Worm (Caenorhabditis elegans) whole organism, late embryonic: ENCODE data around the gene C38C3.4.
A peak's percentile ranks its signal among the peaks of the same experiment; 100 is the strongest.

Source experiments
- C08G9.2 ChIP-seq: sonication (generic microtip); optimal IDR thresholded peaks from 2 replicates; lab custom pipeline; 2016; ENCODE audit warnings: mild to moderate bottlenecking, missing genetic modification characterization, moderate library complexity, missing compliant biosample characterization
- K02D7.2 ChIP-seq: sonication (generic microtip); optimal IDR thresholded peaks from 2 replicates; lab custom pipeline; 2017; ENCODE audit warnings: mild to moderate bottlenecking, missing genetic modification characterization, missing compliant biosample characterization
- T23F11.4 ChIP-seq: fragments of 200-800 bp; sonication (Bioruptor generic); optimal IDR thresholded peaks from 2 replicates; lab custom pipeline; 2018; ENCODE audit warnings: mild to moderate bottlenecking, missing genetic modification characterization, missing compliant biosample characterization
- ceh-19 ChIP-seq: fragments of 200-800 bp; sonication (Bioruptor generic); optimal IDR thresholded peaks from 2 replicates; lab custom pipeline; 2018; ENCODE audit warnings: mild to moderate bottlenecking, missing genetic modification characterization, missing compliant biosample characterization
- ceh-2 ChIP-seq: sonication (generic microtip); optimal IDR thresholded peaks from 2 replicates; lab custom pipeline; 2016; ENCODE audit warnings: missing genotype, missing genetic modification characterization, missing compliant biosample characterization
- ceh-24 ChIP-seq: sonication (generic microtip); optimal IDR thresholded peaks from 2 replicates; lab custom pipeline; 2016; ENCODE audit warnings: mild to moderate bottlenecking, missing genetic modification characterization, missing compliant biosample characterization
- ceh-30 ChIP-seq: fragments of 150-350 bp; optimal IDR thresholded peaks from 2 replicates; lab custom pipeline; 2014; ENCODE audit warnings: missing biosample characterization, missing genetic modification characterization
- ceh-34 ChIP-seq: sonication (generic microtip); optimal IDR thresholded peaks from 2 replicates; lab custom pipeline; 2016; ENCODE audit warnings: mild to moderate bottlenecking, missing genetic modification characterization, missing compliant biosample characterization
- ceh-6 ChIP-seq: fragments of 200-800 bp; sonication (Bioruptor generic); optimal IDR thresholded peaks from 2 replicates; lab custom pipeline; 2018; ENCODE audit warnings: mild to moderate bottlenecking, missing genetic modification characterization, missing compliant biosample characterization
- ceh-9 ChIP-seq: sonication (generic microtip); optimal IDR thresholded peaks from 2 replicates; lab custom pipeline; 2016; ENCODE audit warnings: mild to moderate bottlenecking, missing genetic modification characterization, inconsistent platforms, missing compliant biosample characterization
- dmd-4 ChIP-seq: sonication (generic microtip); optimal IDR thresholded peaks from 2 replicates; lab custom pipeline; 2016; ENCODE audit warnings: borderline replicate concordance, missing genetic modification characterization, missing compliant biosample characterization
- dve-1 ChIP-seq: sonication (generic microtip); optimal IDR thresholded peaks from 2 replicates; lab custom pipeline; 2017; ENCODE audit warnings: antibody characterized with exemption, mild to moderate bottlenecking, missing genetic modification characterization, missing compliant biosample characterization
- elt-2 ChIP-seq: sonication (generic microtip); optimal IDR thresholded peaks from 2 replicates; lab custom pipeline; 2016; ENCODE audit warnings: missing genetic modification reagents, missing genetic modification characterization, missing compliant biosample characterization
- elt-4 ChIP-seq: sonication (generic microtip); optimal IDR thresholded peaks from 2 replicates; lab custom pipeline; 2016; ENCODE audit warnings: missing genetic modification characterization, missing compliant biosample characterization
- eyg-1 ChIP-seq: sonication (generic microtip); optimal IDR thresholded peaks from 2 replicates; lab custom pipeline; 2016; ENCODE audit warnings: missing genotype, missing genetic modification characterization, missing compliant biosample characterization
- fax-1 ChIP-seq: sonication (generic microtip); optimal IDR thresholded peaks from 2 replicates; lab custom pipeline; 2016; ENCODE audit warnings: missing genotype, missing genetic modification characterization, missing compliant biosample characterization
- fkh-6 ChIP-seq: sonication (generic microtip); optimal IDR thresholded peaks from 2 replicates; lab custom pipeline; 2016; ENCODE audit warnings: missing genetic modification characterization, missing compliant biosample characterization
- hlh-15 ChIP-seq: sonication (generic microtip); optimal IDR thresholded peaks from 2 replicates; lab custom pipeline; 2016; ENCODE audit warnings: missing genetic modification characterization, missing compliant biosample characterization
- hlh-6 ChIP-seq: sonication (generic microtip); optimal IDR thresholded peaks from 2 replicates; lab custom pipeline; 2016; ENCODE audit warnings: missing genotype, missing genetic modification characterization, missing compliant biosample characterization
- lim-6 ChIP-seq: sonication (generic microtip); optimal IDR thresholded peaks from 2 replicates; lab custom pipeline; 2016; ENCODE audit warnings: missing genetic modification characterization, missing compliant biosample characterization
- madf-2 ChIP-seq: sonication (generic microtip); optimal IDR thresholded peaks from 2 replicates; lab custom pipeline; 2017; ENCODE audit warnings: missing genetic modification characterization, missing compliant biosample characterization
- nfya-1 ChIP-seq: sonication (generic microtip); optimal IDR thresholded peaks from 2 replicates; lab custom pipeline; 2017; ENCODE audit warnings: missing genetic modification characterization, mild to moderate bottlenecking, missing compliant biosample characterization, antibody characterized with exemption, moderate library complexity
- nhr-232 ChIP-seq: sonication (generic microtip); optimal IDR thresholded peaks from 2 replicates; lab custom pipeline; 2016; ENCODE audit warnings: missing genetic modification characterization, missing compliant biosample characterization
- npax-4 ChIP-seq: sonication (generic microtip); optimal IDR thresholded peaks from 2 replicates; lab custom pipeline; 2016; ENCODE audit warnings: missing genetic modification characterization, missing compliant biosample characterization
- odd-2 ChIP-seq: sonication (generic microtip); optimal IDR thresholded peaks from 2 replicates; lab custom pipeline; 2017; ENCODE audit warnings: antibody characterized with exemption, mild to moderate bottlenecking, missing genetic modification characterization, missing compliant biosample characterization
- pax-1 ChIP-seq: fragments of 150-350 bp; optimal IDR thresholded peaks from 2 replicates; lab custom pipeline; 2014; ENCODE audit warnings: missing biosample characterization, missing genetic modification characterization
- pha-2 ChIP-seq: sonication (generic microtip); optimal IDR thresholded peaks from 2 replicates; lab custom pipeline; 2017; ENCODE audit warnings: mild to moderate bottlenecking, missing genetic modification characterization, missing compliant biosample characterization
- pha-4 ChIP-seq: fragments of 150-350 bp; optimal IDR thresholded peaks from 2 replicates; lab custom pipeline; 2018; ENCODE audit warnings: missing biosample characterization, missing genetic modification reagents, missing genetic modification characterization
- pros-1 ChIP-seq: fragments of 150-350 bp; optimal IDR thresholded peaks from 2 replicates; lab custom pipeline; 2014; ENCODE audit warnings: missing biosample characterization, missing genetic modification reagents, missing genetic modification characterization
- ref-2 ChIP-seq: sonication (generic microtip); optimal IDR thresholded peaks from 2 replicates; lab custom pipeline; 2016; ENCODE audit warnings: missing genetic modification characterization, missing compliant biosample characterization
- rnt-1 ChIP-seq: sonication (generic microtip); optimal IDR thresholded peaks from 2 replicates; lab custom pipeline; 2016; ENCODE audit warnings: missing genetic modification characterization, missing compliant biosample characterization
- sdc-2 ChIP-seq: sonication (generic microtip); optimal IDR thresholded peaks from 2 replicates; lab custom pipeline; 2016; ENCODE audit warnings: missing genotype, missing genetic modification characterization, missing compliant biosample characterization
- tbx-7 ChIP-seq: sonication (generic microtip); optimal IDR thresholded peaks from 2 replicates; lab custom pipeline; 2016; ENCODE audit warnings: missing genotype, missing genetic modification characterization, missing compliant biosample characterization
- ttx-3 ChIP-seq: sonication (generic microtip); optimal IDR thresholded peaks from 2 replicates; lab custom pipeline; 2016; ENCODE audit warnings: missing genetic modification reagents, missing genetic modification characterization, missing compliant biosample characterization
- unc-3 ChIP-seq, 2 experiments: fragments of 200-800 bp in 1 of 2; sonication (Bioruptor generic) in 1 of 2; sonication (generic microtip) in 1 of 2; conservative IDR thresholded peaks in 1 of 2; optimal IDR thresholded peaks in 1 of 2; 2 replicates each; pipeline versions ENCODE4 v1.3.6 to Lab custom; 2016 to 2022; ENCODE audit warnings: missing compliant biosample characterization in 2 of 2, missing genetic modification characterization in 2 of 2, missing genetic modification reagents in 1 of 2
- unc-42 ChIP-seq: sonication (generic microtip); optimal IDR thresholded peaks from 2 replicates; lab custom pipeline; 2016; ENCODE audit warnings: missing genotype, missing genetic modification characterization, missing compliant biosample characterization
- unc-55 ChIP-seq: sonication (generic microtip); optimal IDR thresholded peaks from 2 replicates; lab custom pipeline; 2017; ENCODE audit warnings: missing biosample characterization, missing genetic modification reagents, missing genetic modification characterization
- ztf-16 ChIP-seq: sonication (generic microtip); optimal IDR thresholded peaks from 2 replicates; lab custom pipeline; 2017; ENCODE audit warnings: missing genetic modification characterization, missing compliant biosample characterization

Gene C38C3.4

ce11 chrV:1474486-1475125 lies 7.2 kb upstream of the C38C3.4 start, which contains the start of the genes F53E2.2 and unc-60 (continued):
- TF ChIP-seq pax-1 (tag; lab: Kevin White, UChicago) (no peak), fax-1 (tag; lab: Kevin White, UChicago) (peak; percentile 10), odd-2 (tag; lab: Kevin White, UChicago) (no peak), ceh-19 (GFP tag; lab: Kevin White, UChicago) (no peak), elt-2 (peak; percentile 25), elt-4 (tag; lab: Kevin White, UChicago) (no peak), hlh-15 (tag; lab: Kevin White, UChicago) (no peak), ceh-6 (GFP tag; lab: Kevin White, UChicago) (no peak), ttx-3 (tag; lab: Kevin White, UChicago) (no peak), ceh-24 (tag; lab: Kevin White, UChicago) (no peak), ceh-2 (tag; lab: Kevin White, UChicago) (peak; percentile 42), hlh-6 (tag; lab: Kevin White, UChicago) (peak; percentile 2), eyg-1 (tag; lab: Kevin White, UChicago) (no peak), nfya-1 (peak; percentile 85), dve-1 (peak; percentile 12), npax-4 (no peak), rnt-1 (tag; lab: Kevin White, UChicago) (peak; percentile 59), lim-6 (no peak), unc-3 (GFP tag; conservative IDR thresholded peaks at IDR 0.05; lab: Robert Waterston, UW) (no peak), unc-3 (tag; optimal IDR thresholded peaks at IDR 0.05; lab: Kevin White, UChicago) (no peak), sdc-2 (tag; lab: Kevin White, UChicago) (peak; percentile 40), pha-4 (no peak), ref-2 (peak; percentile 77), dmd-4 (no peak), T23F11.4 (GFP tag; lab: Kevin White, UChicago) (no peak), tbx-7 (tag; lab: Kevin White, UChicago) (no peak), K02D7.2 (no peak), unc-42 (peak; percentile 69), pros-1 (peak; percentile 24), pha-2 (tag; lab: Kevin White, UChicago) (no peak), ceh-30 (tag; lab: Kevin White, UChicago) (no peak)

- TF ChIP-seq ztf-16 (tag; lab: Kevin White, UChicago) (no peak), npax-4 (no peak), lim-6 (no peak), ceh-34 (tag; lab: Kevin White, UChicago) (no peak), madf-2 (tag; lab: Kevin White, UChicago) (no peak)
These were observed 5.5 kb upstream of the C38C3.4 start for ce11 chrV:1476284-1476792.

ce11 chrV:1476841-1477240 lies 5.0 kb upstream of the C38C3.4 start:
- no peak for TF ChIP-seq elt-2
- no peak for TF ChIP-seq hlh-6 (tag; lab: Kevin White, UChicago)
- TF ChIP-seq C08G9.2 (tag; lab: Kevin White, UChicago) = no peak
- no peak for TF ChIP-seq ceh-9 (tag; lab: Kevin White, UChicago)
- TF ChIP-seq pha-4 = no peak
- TF ChIP-seq odd-2 (tag; lab: Kevin White, UChicago) = no peak
- TF ChIP-seq unc-42 = no peak
- no peak for TF ChIP-seq nhr-232
- no peak for TF ChIP-seq fkh-6 (tag; lab: Kevin White, UChicago)
- no peak for TF ChIP-seq unc-55
